Comparison of ENCODE assay signal across 1 fruit fly cellular context in the genomic region with DNA sequence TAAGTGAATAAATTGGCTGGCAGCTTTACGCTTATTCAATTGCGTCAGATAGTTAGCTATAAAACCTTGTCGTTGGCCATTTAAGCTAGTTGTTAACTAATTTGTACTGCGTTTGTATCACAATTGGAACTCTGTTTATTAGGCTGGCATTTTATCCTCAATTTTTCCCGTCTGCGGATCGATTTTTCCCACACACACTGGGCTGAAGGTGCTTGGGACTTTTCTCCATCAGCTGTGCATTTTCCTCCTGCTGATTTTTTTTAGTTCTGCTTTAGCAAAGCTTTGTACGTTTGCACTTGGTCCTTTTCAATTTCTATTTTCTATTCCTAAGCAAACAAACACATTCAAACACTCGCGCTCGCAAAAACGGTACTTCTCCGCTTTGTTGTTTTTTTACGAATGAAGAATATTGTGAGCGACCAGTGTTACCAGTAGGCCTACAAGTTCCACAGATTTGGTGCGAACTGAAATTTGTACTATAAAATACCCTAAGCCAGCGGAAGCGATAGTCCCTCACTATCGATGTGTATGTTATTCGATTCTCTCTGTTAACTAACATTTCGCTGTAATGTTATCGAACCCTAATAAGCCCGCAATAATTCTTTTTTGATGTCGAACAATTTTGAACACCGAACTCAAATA.
TF ChIP-seq lines count a peak whose summit lies in the region.

No protein-coding gene starts in this region.

TF ChIP-seq in whole organism, embryonic, 481 proteins besides CTCF, POLR2A, EP300 and RAD21 (continued from another document and continues in another):
- peak; percentile 94 for TF ChIP-seq onecut (GFP tag; IDR thresholded peaks at IDR 0.05; lab: Robert Waterston, UW)
- TF ChIP-seq NK7.1 (GFP tag; optimal IDR thresholded peaks at IDR 0.05; lab: Kevin White, UChicago) = peak; percentile 0
- peak; percentile 50 for TF ChIP-seq CG15269 (tag; optimal IDR thresholded peaks at IDR 0.05; lab: Kevin White, UChicago)
- TF ChIP-seq CG17568 (GFP tag; optimal IDR thresholded peaks at IDR 0.05; lab: Kevin White, UChicago) = peak; percentile 15
- TF ChIP-seq wek (GFP tag; optimal IDR thresholded peaks at IDR 0.05; lab: Kevin White, UChicago) = peak; percentile 60
- no peak for TF ChIP-seq Doc2 (GFP tag; IDR thresholded peaks at IDR 0.05; lab: Robert Waterston, UW)
- TF ChIP-seq maf-S (GFP tag; optimal IDR thresholded peaks at IDR 0.05; lab: Kevin White, UChicago) = peak; percentile 13
- TF ChIP-seq CG3163 (GFP tag; optimal IDR thresholded peaks at IDR 0.05; lab: Kevin White, UChicago) = no peak
- TF ChIP-seq pan (optimal IDR thresholded peaks at IDR 0.05; lab: Kevin White, UChicago) = no peak
- no peak for TF ChIP-seq pan (GFP tag; optimal IDR thresholded peaks at IDR 0.05 in 1 of 2, IDR thresholded peaks at IDR 0.05 in 1 of 2)
- peak; percentile 22 for TF ChIP-seq CG7839 (tag; optimal IDR thresholded peaks at IDR 0.05; lab: Kevin White, UChicago)
- no peak for TF ChIP-seq CG30020 (tag; optimal IDR thresholded peaks at IDR 0.05; lab: Kevin White, UChicago)
- no peak for TF ChIP-seq sr (GFP tag; IDR thresholded peaks at IDR 0.05; lab: Robert Waterston, UW)
- no peak for TF ChIP-seq en (GFP tag; optimal IDR thresholded peaks at IDR 0.05; lab: Kevin White, UChicago)
- peak; percentile 31 for TF ChIP-seq CG10209 (GFP tag; optimal IDR thresholded peaks at IDR 0.05; lab: Kevin White, UChicago)
- TF ChIP-seq CG34224 (GFP tag; IDR thresholded peaks at IDR 0.05; lab: Robert Waterston, UW; ENCODE audit: partially characterized antibody) = no peak
- TF ChIP-seq CG9609 (GFP tag; optimal IDR thresholded peaks at IDR 0.05; lab: Kevin White, UChicago) = no peak
- peak; percentile 70 for TF ChIP-seq CG34376 (GFP tag; optimal IDR thresholded peaks at IDR 0.05; lab: Kevin White, UChicago)
- TF ChIP-seq CG9797 (GFP tag; optimal IDR thresholded peaks at IDR 0.05; lab: Kevin White, UChicago) = peak; percentile 93
- no peak for TF ChIP-seq CG8944 (GFP tag; optimal IDR thresholded peaks at IDR 0.05; lab: Kevin White, UChicago)
- TF ChIP-seq croc (GFP tag; conservative IDR thresholded peaks at IDR 0.05; lab: Robert Waterston, UW) = no peak
- no peak for TF ChIP-seq nerfin-2 (GFP tag; IDR thresholded peaks at IDR 0.05; lab: Robert Waterston, UW; ENCODE audit: partially characterized antibody)
- TF ChIP-seq ro (GFP tag; IDR thresholded peaks at IDR 0.05; lab: Robert Waterston, UW) = no peak
- no peak for TF ChIP-seq CG32532 (GFP tag; IDR thresholded peaks at IDR 0.05; lab: Robert Waterston, UW)
- no peak for TF ChIP-seq HLH3B (GFP tag; IDR thresholded peaks at IDR 0.05; lab: Robert Waterston, UW)
- no peak for TF ChIP-seq chm (GFP tag; IDR thresholded peaks at IDR 0.05; lab: Robert Waterston, UW)
- TF ChIP-seq CG9876 (GFP tag; optimal IDR thresholded peaks at IDR 0.05; lab: Kevin White, UChicago) = no peak
- no peak for TF ChIP-seq CG6689 (GFP tag; IDR thresholded peaks at IDR 0.05; lab: Robert Waterston, UW)
- TF ChIP-seq bigmax (GFP tag; optimal IDR thresholded peaks at IDR 0.05; lab: Kevin White, UChicago) = peak; percentile 52
- TF ChIP-seq az2 (GFP tag; optimal IDR thresholded peaks at IDR 0.05; lab: Kevin White, UChicago) = no peak
- TF ChIP-seq ken (GFP tag; IDR thresholded peaks at IDR 0.05; lab: Robert Waterston, UW) = no peak
- TF ChIP-seq CG15011 (GFP tag; optimal IDR thresholded peaks at IDR 0.05; lab: Kevin White, UChicago) = no peak
- no peak for TF ChIP-seq CG43689 (GFP tag; IDR thresholded peaks at IDR 0.05; lab: Robert Waterston, UW)
- TF ChIP-seq GATAe (GFP tag; conservative IDR thresholded peaks at IDR 0.05; lab: Robert Waterston, UW) = no peak
- TF ChIP-seq sens (GFP tag; lab: Kevin White, UChicago) = peak; percentile 41
- TF ChIP-seq Bgb (GFP tag; IDR thresholded peaks at IDR 0.05; lab: Robert Waterston, UW; ENCODE audit: partially characterized antibody) = no peak
- TF ChIP-seq CG3065 (GFP tag; optimal IDR thresholded peaks at IDR 0.05; lab: Kevin White, UChicago) = no peak
- TF ChIP-seq CG42726 (GFP tag; IDR thresholded peaks at IDR 0.05; lab: Robert Waterston, UW; ENCODE audit: partially characterized antibody) = no peak
- no peak for TF ChIP-seq fu2 (GFP tag; optimal IDR thresholded peaks at IDR 0.05; lab: Kevin White, UChicago)
- TF ChIP-seq sima (GFP tag; optimal IDR thresholded peaks at IDR 0.05; lab: Kevin White, UChicago) = no peak
- no peak for TF ChIP-seq jing (GFP tag; optimal IDR thresholded peaks at IDR 0.05; lab: Kevin White, UChicago)
- TF ChIP-seq prd (optimal IDR thresholded peaks at IDR 0.05; lab: Kevin White, UChicago) = no peak
- TF ChIP-seq prd (GFP tag; IDR thresholded peaks at IDR 0.05; lab: Robert Waterston, UW) = no peak
- TF ChIP-seq E2f2 (GFP tag; IDR thresholded peaks at IDR 0.05; lab: Robert Waterston, UW) = no peak
- no peak for TF ChIP-seq sna (GFP tag; IDR thresholded peaks at IDR 0.05; lab: Robert Waterston, UW; ENCODE audit: partially characterized antibody)
- TF ChIP-seq Camta (GFP tag; optimal IDR thresholded peaks at IDR 0.05; lab: Kevin White, UChicago) = peak; percentile 4
- TF ChIP-seq CG10267 (tag; optimal IDR thresholded peaks at IDR 0.05; lab: Kevin White, UChicago) = peak; percentile 70
- peak; percentile 30 for TF ChIP-seq unpg (GFP tag; optimal IDR thresholded peaks at IDR 0.05; lab: Kevin White, UChicago)
- TF ChIP-seq MESR4 (GFP tag; optimal IDR thresholded peaks at IDR 0.05; lab: Kevin White, UChicago) = peak; percentile 69
- no peak for TF ChIP-seq schlank (tag; optimal IDR thresholded peaks at IDR 0.05; lab: Kevin White, UChicago)
- no peak for TF ChIP-seq Antp (GFP tag; optimal IDR thresholded peaks at IDR 0.05; lab: Kevin White, UChicago)
- TF ChIP-seq ap (GFP tag; IDR thresholded peaks at IDR 0.05; lab: Robert Waterston, UW) = no peak
- peak; percentile 15 to 25 for TF ChIP-seq Pdp1 (GFP tag; optimal IDR thresholded peaks at IDR 0.05; lab: Kevin White, UChicago)
- peak; percentile 69 for TF ChIP-seq Ets97D (GFP tag; optimal IDR thresholded peaks at IDR 0.05; lab: Kevin White, UChicago)
- no peak for TF ChIP-seq CG31224 (GFP tag; IDR thresholded peaks at IDR 0.05; lab: Robert Waterston, UW)
- no peak for TF ChIP-seq CG10147 (GFP tag; optimal IDR thresholded peaks at IDR 0.05; lab: Kevin White, UChicago)
- TF ChIP-seq Dp (GFP tag; optimal IDR thresholded peaks at IDR 0.05; lab: Kevin White, UChicago) = peak; percentile 76
- peak; percentile 70 for TF ChIP-seq mirr (GFP tag; optimal IDR thresholded peaks at IDR 0.05; lab: Kevin White, UChicago)
- TF ChIP-seq CG2678 (tag; optimal IDR thresholded peaks at IDR 0.05; lab: Kevin White, UChicago) = peak; percentile 16
- no peak for TF ChIP-seq HHEX (GFP tag; optimal IDR thresholded peaks at IDR 0.05; lab: Kevin White, UChicago)
- peak; percentile 38 for TF ChIP-seq CG12071 (GFP tag; optimal IDR thresholded peaks at IDR 0.05; lab: Kevin White, UChicago)
- no peak for TF ChIP-seq stc (GFP tag; IDR thresholded peaks at IDR 0.05; lab: Robert Waterston, UW)
- TF ChIP-seq CG9727 (GFP tag; optimal IDR thresholded peaks at IDR 0.05; lab: Kevin White, UChicago) = no peak
- TF ChIP-seq tio (GFP tag; optimal IDR thresholded peaks at IDR 0.05; lab: Kevin White, UChicago) = no peak
- no peak for TF ChIP-seq crol (GFP tag; IDR thresholded peaks at IDR 0.05; lab: Robert Waterston, UW)
- TF ChIP-seq bab2 (GFP tag; optimal IDR thresholded peaks at IDR 0.05; lab: Kevin White, UChicago) = no peak
- no peak for TF ChIP-seq ranshi (GFP tag; IDR thresholded peaks at IDR 0.05; lab: Robert Waterston, UW)
- no peak for TF ChIP-seq CG17359 (tag; optimal IDR thresholded peaks at IDR 0.05; lab: Kevin White, UChicago)
- TF ChIP-seq CG18619 (GFP tag; optimal IDR thresholded peaks at IDR 0.05; lab: Kevin White, UChicago) = no peak
- TF ChIP-seq NfI (GFP tag; optimal IDR thresholded peaks at IDR 0.05; lab: Kevin White, UChicago) = peak; percentile 43
- no peak for TF ChIP-seq jumu (GFP tag; optimal IDR thresholded peaks at IDR 0.05; lab: Kevin White, UChicago)
- TF ChIP-seq CG4328 (GFP tag; optimal IDR thresholded peaks at IDR 0.05; lab: Kevin White, UChicago) = peak; percentile 23
- TF ChIP-seq vnd (GFP tag; IDR thresholded peaks at IDR 0.05; lab: Robert Waterston, UW; ENCODE audit: partially characterized antibody) = no peak
- TF ChIP-seq Atf3 (GFP tag; optimal IDR thresholded peaks at IDR 0.05; lab: Kevin White, UChicago) = no peak
- TF ChIP-seq jigr1 (GFP tag; IDR thresholded peaks at IDR 0.05; lab: Robert Waterston, UW) = no peak
- peak; percentile 25 for TF ChIP-seq kah (GFP tag; optimal IDR thresholded peaks at IDR 0.05; lab: Kevin White, UChicago)
- TF ChIP-seq CG10543 (GFP tag; optimal IDR thresholded peaks at IDR 0.05; lab: Kevin White, UChicago) = peak; percentile 33
- TF ChIP-seq MBD-R2 (GFP tag; IDR thresholded peaks at IDR 0.05; lab: Robert Waterston, UW) = no peak
- no peak for TF ChIP-seq org-1 (GFP tag; optimal IDR thresholded peaks at IDR 0.05; lab: Kevin White, UChicago)
- no peak for TF ChIP-seq tna (GFP tag; IDR thresholded peaks at IDR 0.05; lab: Robert Waterston, UW; ENCODE audit: partially characterized antibody)
- peak; percentile 28 for TF ChIP-seq gro (GFP tag; optimal IDR thresholded peaks at IDR 0.05; lab: Kevin White, UChicago)
- TF ChIP-seq Blimp-1 (GFP tag; optimal IDR thresholded peaks at IDR 0.05; lab: Kevin White, UChicago) = no peak
- TF ChIP-seq tll (GFP tag; optimal IDR thresholded peaks at IDR 0.05; lab: Kevin White, UChicago) = no peak
- no peak for TF ChIP-seq CG5953 (GFP tag; IDR thresholded peaks at IDR 0.05; lab: Robert Waterston, UW)
- TF ChIP-seq grau (tag; optimal IDR thresholded peaks at IDR 0.05; lab: Kevin White, UChicago) = peak; percentile 59
- TF ChIP-seq chif (GFP tag; optimal IDR thresholded peaks at IDR 0.05; lab: Kevin White, UChicago) = peak in 1 of 2 experiments; percentile 13
- no peak for TF ChIP-seq usp (GFP tag; optimal IDR thresholded peaks at IDR 0.05; lab: Kevin White, UChicago)
- TF ChIP-seq CG1647 (GFP tag; optimal IDR thresholded peaks at IDR 0.05; lab: Kevin White, UChicago) = peak; percentile 5
- TF ChIP-seq zfh1 (GFP tag; IDR thresholded peaks at IDR 0.05; lab: Robert Waterston, UW) = no peak
- TF ChIP-seq CG12155 (GFP tag; optimal IDR thresholded peaks at IDR 0.05; lab: Kevin White, UChicago) = peak; percentile 18
- no peak for TF ChIP-seq yki (optimal IDR thresholded peaks at IDR 0.05; lab: Kevin White, UChicago)
- TF ChIP-seq cato (GFP tag; optimal IDR thresholded peaks at IDR 0.05; lab: Kevin White, UChicago; ENCODE audit: borderline replicate concordance) = no peak
- peak; percentile 22 for TF ChIP-seq CG7745 (tag; optimal IDR thresholded peaks at IDR 0.05; lab: Kevin White, UChicago)
- no peak for TF ChIP-seq Hsf (GFP tag; optimal IDR thresholded peaks at IDR 0.05; lab: Kevin White, UChicago)
- TF ChIP-seq Tbp (GFP tag; optimal IDR thresholded peaks at IDR 0.05; lab: Kevin White, UChicago) = peak; percentile 57
- peak; percentile 55 for TF ChIP-seq Fer3 (tag; optimal IDR thresholded peaks at IDR 0.05; lab: Kevin White, UChicago)
- TF ChIP-seq CG7963 (GFP tag; IDR thresholded peaks at IDR 0.05; lab: Robert Waterston, UW; ENCODE audit: partially characterized antibody) = no peak
- TF ChIP-seq insv (GFP tag; optimal IDR thresholded peaks at IDR 0.05; lab: Kevin White, UChicago) = peak in 1 of 2 experiments; percentile 60
- TF ChIP-seq Side (GFP tag; optimal IDR thresholded peaks at IDR 0.05; lab: Kevin White, UChicago) = peak; percentile 36
- no peak for TF ChIP-seq D19B (GFP tag; optimal IDR thresholded peaks at IDR 0.05; lab: Kevin White, UChicago)
- TF ChIP-seq ham (GFP tag; IDR thresholded peaks at IDR 0.05; lab: Robert Waterston, UW) = no peak
- no peak for TF ChIP-seq Fer2 (tag; optimal IDR thresholded peaks at IDR 0.05; lab: Kevin White, UChicago)
- TF ChIP-seq CG7357 (GFP tag; IDR thresholded peaks at IDR 0.05; lab: Robert Waterston, UW) = no peak
- no peak for TF ChIP-seq Adf1 (GFP tag; IDR thresholded peaks at IDR 0.05; lab: Robert Waterston, UW)
- TF ChIP-seq zfh2 (GFP tag; optimal IDR thresholded peaks at IDR 0.05; lab: Kevin White, UChicago) = peak; percentile 27
- TF ChIP-seq CG8089 (GFP tag; optimal IDR thresholded peaks at IDR 0.05; lab: Kevin White, UChicago) = peak; percentile 12
- TF ChIP-seq BEAF-32 (GFP tag; optimal IDR thresholded peaks at IDR 0.05; lab: Kevin White, UChicago) = peak; percentile 91
- TF ChIP-seq HLHmδ (GFP tag; optimal IDR thresholded peaks at IDR 0.05; lab: Kevin White, UChicago) = no peak
- TF ChIP-seq z (GFP tag; IDR thresholded peaks at IDR 0.05; lab: Robert Waterston, UW) = no peak
- TF ChIP-seq crp (GFP tag; optimal IDR thresholded peaks at IDR 0.05; lab: Kevin White, UChicago) = peak in 1 of 2 experiments; percentile 26
- no peak for TF ChIP-seq CG8478 (optimal IDR thresholded peaks at IDR 0.05; lab: Kevin White, UChicago)
- no peak for TF ChIP-seq aop (GFP tag; IDR thresholded peaks at IDR 0.05; lab: Robert Waterston, UW)
- no peak for TF ChIP-seq CG1024 (GFP tag; IDR thresholded peaks at IDR 0.05; lab: Robert Waterston, UW)
- no peak for TF ChIP-seq nerfin-1 (tag; optimal IDR thresholded peaks at IDR 0.05; lab: Kevin White, UChicago)
- TF ChIP-seq CG12104 (GFP tag; optimal IDR thresholded peaks at IDR 0.05; lab: Kevin White, UChicago) = no peak
- TF ChIP-seq Nf-YB (GFP tag; optimal IDR thresholded peaks at IDR 0.05; lab: Kevin White, UChicago) = peak; percentile 4
- TF ChIP-seq CG13296 (GFP tag; optimal IDR thresholded peaks at IDR 0.05; lab: Kevin White, UChicago) = peak; percentile 40
- TF ChIP-seq kni (GFP tag; optimal IDR thresholded peaks at IDR 0.05; lab: Kevin White, UChicago) = no peak
- TF ChIP-seq CG9215 (GFP tag; IDR thresholded peaks at IDR 0.05; lab: Robert Waterston, UW) = no peak
- TF ChIP-seq CG6791 (GFP tag; IDR thresholded peaks at IDR 0.05; lab: Robert Waterston, UW; ENCODE audit: partially characterized antibody) = no peak
- TF ChIP-seq Sox100B (GFP tag; optimal IDR thresholded peaks at IDR 0.05; lab: Kevin White, UChicago) = no peak
- TF ChIP-seq NFAT (GFP tag; IDR thresholded peaks at IDR 0.05; lab: Robert Waterston, UW) = no peak
- no peak for TF ChIP-seq sc (optimal IDR thresholded peaks at IDR 0.05; lab: Kevin White, UChicago)
- no peak for TF ChIP-seq sc (GFP tag; optimal IDR thresholded peaks at IDR 0.05; lab: Kevin White, UChicago)
- no peak for TF ChIP-seq Six4 (GFP tag; optimal IDR thresholded peaks at IDR 0.05; lab: Kevin White, UChicago)
- TF ChIP-seq CG10959 (GFP tag; IDR thresholded peaks at IDR 0.05; lab: Robert Waterston, UW) = no peak
- TF ChIP-seq C15 (GFP tag; IDR thresholded peaks at IDR 0.05; lab: Robert Waterston, UW) = no peak
- TF ChIP-seq Xrp1 (GFP tag; IDR thresholded peaks at IDR 0.05; lab: Robert Waterston, UW) = no peak
- TF ChIP-seq slbo (GFP tag; IDR thresholded peaks at IDR 0.05; lab: Robert Waterston, UW) = no peak
